Fruit fly (Drosophila melanogaster) whole organism, embryonic: ENCODE data around the gene CG8668.
A peak's percentile ranks its signal among the peaks of the same experiment; 100 is the strongest.

Source experiments
- Atf3 ChIP-seq: fragments of 200-800 bp; sonication (Bioruptor generic); optimal IDR thresholded peaks from 3 replicates; lab custom pipeline; 2016; ENCODE audit warnings: missing biosample characterization, missing genetic modification characterization
- Awh ChIP-seq: fragments of 200-800 bp; sonication (Bioruptor generic); IDR thresholded peaks from 2 replicates; pipeline ENCODE4, ENCODE4 v1.3.6; 2022; ENCODE audit warnings: missing biosample characterization, missing genetic modification characterization
- Blimp-1 ChIP-seq: fragments of 200-800 bp; sonication (Bioruptor generic); optimal IDR thresholded peaks from 3 replicates; lab custom pipeline; 2018; ENCODE audit warnings: missing biosample characterization, missing genetic modification characterization, mild to moderate bottlenecking, moderate library complexity, missing genetic modification reagents
- BtbVII ChIP-seq: fragments of 200-800 bp; sonication (Bioruptor generic); optimal IDR thresholded peaks from 3 replicates; lab custom pipeline; 2017; ENCODE audit warnings: missing biosample characterization, mild to moderate bottlenecking, missing genetic modification characterization
- CG10366 ChIP-seq: fragments of 200-800 bp; sonication (Bioruptor generic); IDR thresholded peaks from 2 replicates; pipeline ENCODE4 v1.3.6; 2022; ENCODE audit warnings: missing biosample characterization, missing genetic modification characterization
- CG11247 ChIP-seq: fragments of 200-800 bp; sonication (Bioruptor generic); IDR thresholded peaks from 2 replicates; pipeline ENCODE4 v1.3.6; 2022; ENCODE audit warnings: missing biosample characterization, missing genetic modification characterization
- CG13624 ChIP-seq: fragments of 200-800 bp; sonication (Bioruptor generic); optimal IDR thresholded peaks from 2 replicates; lab custom pipeline; 2016; ENCODE audit warnings: missing biosample characterization, missing genetic modification characterization
- CG14965 ChIP-seq: fragments of 200-800 bp; sonication (Bioruptor generic); optimal IDR thresholded peaks from 2 replicates; lab custom pipeline; 2016; ENCODE audit warnings: missing biosample characterization, missing genetic modification characterization, borderline replicate concordance
- CG15479 ChIP-seq: fragments of 200-800 bp; sonication (Bioruptor generic); optimal IDR thresholded peaks from 3 replicates; lab custom pipeline; 2019; ENCODE audit warnings: missing biosample characterization, mild to moderate bottlenecking, missing genetic modification characterization, moderate library complexity
- CG17912 ChIP-seq: fragments of 200-800 bp; sonication (Bioruptor generic); optimal IDR thresholded peaks from 2 replicates; lab custom pipeline; 2018; ENCODE audit warnings: missing biosample characterization, mild to moderate bottlenecking, missing genetic modification characterization
- CG18011 ChIP-seq: fragments of 200-800 bp; sonication (Bioruptor generic); optimal IDR thresholded peaks from 2 replicates; lab custom pipeline; 2017; ENCODE audit warnings: missing biosample characterization, missing genetic modification characterization, mild to moderate bottlenecking, moderate library complexity, missing genotype
- CG18476 ChIP-seq: fragments of 200-800 bp; sonication (Bioruptor generic); optimal IDR thresholded peaks from 2 replicates; lab custom pipeline; 2016; ENCODE audit warnings: missing biosample characterization, mild to moderate bottlenecking, missing genetic modification characterization
- CG31224 ChIP-seq: fragments of 200-800 bp; sonication (Bioruptor generic); IDR thresholded peaks from 2 replicates; pipeline ENCODE4 v1.3.6; 2022; ENCODE audit warnings: missing biosample characterization, missing genetic modification characterization
- CG31365 ChIP-seq: fragments of 200-800 bp; sonication (Bioruptor generic); optimal IDR thresholded peaks from 2 replicates; lab custom pipeline; 2018; ENCODE audit warnings: missing biosample characterization, mild to moderate bottlenecking, missing genetic modification characterization
- CG34224 ChIP-seq: fragments of 200-800 bp; sonication (Bioruptor generic); IDR thresholded peaks from 3 replicates; pipeline ENCODE4 v1.3.6; 2022; ENCODE audit warnings: missing biosample characterization, missing genetic modification characterization; ENCODE audit not compliant: partially characterized antibody
- CG6689 ChIP-seq: fragments of 200-800 bp; sonication (Bioruptor generic); IDR thresholded peaks from 2 replicates; pipeline ENCODE4 v1.3.6; 2022; ENCODE audit warnings: missing biosample characterization, missing genetic modification characterization
- CG7271 ChIP-seq: fragments of 200-800 bp; sonication (Bioruptor generic); optimal IDR thresholded peaks from 2 replicates; lab custom pipeline; 2018; ENCODE audit warnings: missing biosample characterization, mild to moderate bottlenecking, missing genetic modification characterization, moderate library complexity
- CG9215 ChIP-seq: fragments of 200-800 bp; sonication (Bioruptor generic); IDR thresholded peaks from 2 replicates; pipeline ENCODE4 v1.3.6; 2022; ENCODE audit warnings: missing biosample characterization, missing genetic modification characterization
- D19A ChIP-seq: fragments of 200-800 bp; optimal IDR thresholded peaks from 3 replicates; lab custom pipeline; 2019; ENCODE audit warnings: missing biosample characterization, mild to moderate bottlenecking, missing genetic modification characterization, moderate library complexity
- Eip74EF ChIP-seq, 2 experiments: fragments of 200-800 bp in 1 of 2; fragments of >200 bp in 1 of 2; sonication (Bioruptor generic) in 1 of 2; optimal IDR thresholded peaks; 2 replicates each; lab custom pipeline; 2017 to 2019; ENCODE audit warnings: missing biosample characterization in 2 of 2, missing genetic modification characterization in 2 of 2, mild to moderate bottlenecking in 1 of 2, moderate library complexity in 1 of 2
- Ets65A ChIP-seq: fragments of 200-800 bp; sonication (Bioruptor generic); peaks from one replicate; lab custom pipeline; 2016; ENCODE audit warnings: missing biosample characterization, missing genetic modification characterization
- GATAe ChIP-seq: fragments of 200-800 bp; sonication (Bioruptor generic); conservative IDR thresholded peaks from 2 replicates; pipeline ENCODE4 v1.3.6; 2022; ENCODE audit warnings: missing biosample characterization, missing genetic modification characterization
- HLH54F ChIP-seq: fragments of 200-800 bp; sonication (Bioruptor generic); optimal IDR thresholded peaks from 3 replicates; lab custom pipeline; 2016; ENCODE audit warnings: missing biosample characterization, missing genetic modification characterization
- Side ChIP-seq: fragments of 200-800 bp; sonication (Bioruptor generic); optimal IDR thresholded peaks from 2 replicates; lab custom pipeline; 2016; ENCODE audit warnings: missing biosample characterization, missing genetic modification characterization
- bsh ChIP-seq, 2 experiments: fragments of 200-800 bp; sonication (Bioruptor generic); optimal IDR thresholded peaks; 2 replicates each; lab custom pipeline; 2017 to 2018; ENCODE audit warnings: mild to moderate bottlenecking in 2 of 2, missing biosample characterization in 2 of 2, missing genetic modification characterization in 2 of 2, moderate library complexity in 1 of 2
- chinmo ChIP-seq: fragments of 200-800 bp; sonication (Bioruptor generic); IDR thresholded peaks from 4 replicates; pipeline ENCODE4 v1.3.6; 2022; ENCODE audit warnings: missing biosample characterization, missing genetic modification characterization; ENCODE audit not compliant: partially characterized antibody
- mam ChIP-seq: fragments of 200-800 bp; sonication (Bioruptor generic); optimal IDR thresholded peaks from 3 replicates; lab custom pipeline; 2016; ENCODE audit warnings: missing biosample characterization, missing genetic modification characterization
- nerfin-1 ChIP-seq: fragments of 200-800 bp; sonication (Bioruptor generic); optimal IDR thresholded peaks from 3 replicates; lab custom pipeline; 2019; ENCODE audit warnings: missing biosample characterization, mild to moderate bottlenecking, missing genetic modification characterization, moderate library complexity
- nom ChIP-seq: fragments of 200-800 bp; sonication (Bioruptor generic); optimal IDR thresholded peaks from 2 replicates; lab custom pipeline; 2017; ENCODE audit warnings: missing biosample characterization, missing genetic modification characterization, mild to moderate bottlenecking, moderate library complexity, missing genetic modification reagents
- sima ChIP-seq: fragments of 200-800 bp; sonication (Bioruptor generic); optimal IDR thresholded peaks from 2 replicates; lab custom pipeline; 2016; ENCODE audit warnings: missing biosample characterization, missing genetic modification characterization
- tll ChIP-seq, 2 experiments: fragments of 200-800 bp in 1 of 2; fragments of >200 bp in 1 of 2; sonication (Bioruptor generic) in 1 of 2; optimal IDR thresholded peaks; 2 replicates each; lab custom pipeline; 2017 to 2019; ENCODE audit warnings: missing biosample characterization in 2 of 2, missing genetic modification characterization in 2 of 2, mild to moderate bottlenecking in 1 of 2, moderate library complexity in 1 of 2
- trem ChIP-seq: fragments of 200-800 bp; optimal IDR thresholded peaks from 3 replicates; lab custom pipeline; 2019; ENCODE audit warnings: missing biosample characterization, mild to moderate bottlenecking, missing genetic modification characterization, moderate library complexity
- twi ChIP-seq: fragments of 200-800 bp; optimal IDR thresholded peaks from 2 replicates; lab custom pipeline; 2019; ENCODE audit warnings: missing biosample characterization, mild to moderate bottlenecking, missing genetic modification characterization, moderate library complexity
- vvl ChIP-seq: fragments of 200-800 bp; sonication (Bioruptor generic); IDR thresholded peaks from 2 replicates; pipeline ENCODE4 v1.3.6; 2022; ENCODE audit warnings: missing biosample characterization, missing genetic modification characterization
- zen ChIP-seq: fragments of 200-800 bp; sonication (Bioruptor generic); optimal IDR thresholded peaks from 3 replicates; lab custom pipeline; 2018; ENCODE audit warnings: missing biosample characterization, mild to moderate bottlenecking, missing genetic modification characterization, moderate library complexity
- zfh1 ChIP-seq: fragments of 200-800 bp; sonication (Bioruptor generic); IDR thresholded peaks from 3 replicates; pipeline ENCODE4 v1.3.6; 2022; ENCODE audit warnings: missing biosample characterization, missing genetic modification characterization

The CG8668 gene

dm6 chr2L:8145067-8145808 lies 18.4 kb downstream of the CG8668 start, which contains the start of the genes CG42763 and CG43394:
Gene CG42763, minus strand, starts transcription at chr2L:8145107.
Gene CG43394, plus strand, starts transcription at chr2L:8145758.
- TF ChIP-seq CG17912 (GFP tag; lab: Kevin White, UChicago) = no peak
- no peak for TF ChIP-seq CG18011 (GFP tag; lab: Kevin White, UChicago)
- no peak for TF ChIP-seq zfh1 (GFP tag; lab: Robert Waterston, UW)
- TF ChIP-seq CG10366 (GFP tag; lab: Robert Waterston, UW) = no peak
- peak; percentile 72 for TF ChIP-seq D19A (tag; lab: Kevin White, UChicago)
- TF ChIP-seq Awh (GFP tag; lab: Robert Waterston, UW) = no peak
- TF ChIP-seq CG9215 = no peak
- TF ChIP-seq GATAe (GFP tag; lab: Robert Waterston, UW) = no peak
- TF ChIP-seq nom = no peak
- TF ChIP-seq Blimp-1 (GFP tag; lab: Kevin White, UChicago) = no peak
- no peak for TF ChIP-seq CG31365 (tag; lab: Kevin White, UChicago)
- no peak for TF ChIP-seq CG11247 (GFP tag; lab: Robert Waterston, UW)
- no peak for TF ChIP-seq CG14965 (GFP tag; lab: Kevin White, UChicago)
- no peak for TF ChIP-seq BtbVII (GFP tag; lab: Kevin White, UChicago)
- TF ChIP-seq CG7271 (tag; lab: Kevin White, UChicago) = no peak
- TF ChIP-seq sima (GFP tag; lab: Kevin White, UChicago) = no peak
- TF ChIP-seq CG6689 (GFP tag; lab: Robert Waterston, UW) = no peak
- TF ChIP-seq CG15479 (GFP tag; lab: Kevin White, UChicago) = peak; percentile 56
- no peak for TF ChIP-seq CG13624 (GFP tag; lab: Kevin White, UChicago)
- no peak for TF ChIP-seq trem
- TF ChIP-seq bsh (GFP tag; optimal IDR thresholded peaks at IDR 0.05; lab: Kevin White, UChicago) = no peak
- TF ChIP-seq zen (tag; lab: Kevin White, UChicago) = peak; percentile 38
- peak; percentile 22 for TF ChIP-seq twi (tag; lab: Kevin White, UChicago)
- TF ChIP-seq CG34224 (GFP tag; lab: Robert Waterston, UW) = no peak
- peak in 1 of 2 experiments; percentile 75 for TF ChIP-seq tll (GFP tag; optimal IDR thresholded peaks at IDR 0.05; lab: Kevin White, UChicago)
- TF ChIP-seq Side = no peak
- TF ChIP-seq mam (GFP tag; lab: Kevin White, UChicago) = no peak
- TF ChIP-seq CG18476 (GFP tag; lab: Kevin White, UChicago) = no peak
- no peak for TF ChIP-seq nerfin-1 (tag; lab: Kevin White, UChicago)
- TF ChIP-seq CG31224 (GFP tag; lab: Robert Waterston, UW) = no peak

- TF ChIP-seq HLH54F (GFP tag; lab: Kevin White, UChicago) (no peak), Ets65A (GFP tag; lab: Kevin White, UChicago) (peak; percentile 24), CG15479 (GFP tag; lab: Kevin White, UChicago) (no peak), vvl (GFP tag; lab: Robert Waterston, UW) (peak; percentile 58; the same call in 1 of the 2 replicates), chinmo (GFP tag; lab: Robert Waterston, UW) (0 out of 4 replicates have a peak, but pooled peaks have one; percentile 32), Atf3 (GFP tag; lab: Kevin White, UChicago) (no peak), Eip74EF (GFP tag; optimal IDR thresholded peaks at IDR 0.05; lab: Kevin White, UChicago) (peak in 1 of 2 experiments; percentile 75)
Measured at dm6 chr2L:8146994-8147661, 20.3 kb downstream of the CG8668 start, which contains the start of gene CG31606. Gene CG31606, plus strand, starts transcription at chr2L:8147611.
